Worm (Caenorhabditis elegans): ENCODE data around the gene Y116F11B.8.
A peak's percentile ranks its signal among the peaks of the same experiment; 100 is the strongest.

The Y116F11B.8 gene

ce11 chrV:19827481-19827880 is 30.0 kb upstream of the Y116F11B.8 start:
- no peak for TF ChIP-seq nhr-237 (tag; optimal IDR thresholded peaks at IDR 0.05)

ce11 chrV:19829225-19829624 is 28.2 kb upstream of the Y116F11B.8 start:
- peak; percentile 66 for TF ChIP-seq aha-1 (tag)
- no peak for TF ChIP-seq ztf-11 (tag; optimal IDR thresholded peaks at IDR 0.05)

DNA sequence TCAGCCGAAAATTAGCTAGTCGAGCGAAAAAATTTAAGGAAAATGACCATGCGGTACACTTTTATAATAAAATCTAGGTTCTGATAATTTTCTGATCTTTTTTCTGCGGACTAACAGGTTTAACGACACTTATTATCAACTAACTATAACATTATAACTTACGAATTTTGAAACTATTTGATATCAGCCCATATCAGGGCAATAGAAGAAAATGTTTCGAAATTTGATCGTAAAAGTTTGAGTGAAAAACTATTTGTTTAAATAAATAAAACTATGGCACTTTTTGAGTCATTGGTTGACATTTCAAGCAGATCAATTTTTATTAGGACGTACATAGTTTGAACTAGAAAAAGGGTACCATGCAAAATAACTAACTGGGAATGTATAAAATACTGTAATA is 26.6 kb upstream of the Y116F11B.8 start, which contains the start of gene pcp-4:
pcp-4 (minus strand) TSS at position 197 of the 400 bp plus-strand sequence.
- TF ChIP-seq dmd-6 (GFP tag; IDR thresholded peaks at IDR 0.05): peak; percentile 12; the same call in 1 of the 2 replicates
- TF ChIP-seq daf-16 (GFP tag; optimal IDR thresholded peaks at IDR 0.05): no peak
- TF ChIP-seq daf-16 (tag; optimal IDR thresholded peaks at IDR 0.05): no peak
- TF ChIP-seq pqm-1 (tag; optimal IDR thresholded peaks at IDR 0.05): peak; percentile 57
- TF ChIP-seq php-3 (GFP tag; IDR thresholded peaks at IDR 0.05): peak; percentile 83; the same call in 1 of the 2 replicates
- TF ChIP-seq lir-3 (tag; optimal IDR thresholded peaks at IDR 0.05): no peak

ce11 chrV:19831588-19831987 is 25.8 kb upstream of the Y116F11B.8 start:
- TF ChIP-seq pqm-1 (tag; optimal IDR thresholded peaks at IDR 0.05) (peak; percentile 58), lin-39 (tag; optimal IDR thresholded peaks at IDR 0.05) (no peak), nhr-25 (tag; optimal IDR thresholded peaks at IDR 0.05; ENCODE audit: borderline replicate concordance, insufficient read depth) (no peak), unc-62 (GFP tag; optimal IDR thresholded peaks at IDR 0.05 in 1 of 2) (peak in 1 of 2 experiments; percentile 71), unc-62 (tag; optimal IDR thresholded peaks at IDR 0.05) (no peak), spr-1 (tag; optimal IDR thresholded peaks at IDR 0.05) (no peak)

ce11 chrV:19836142-19836541 is 21.3 kb upstream of the Y116F11B.8 start, which contains the start of gene srw-38:
TSS of gene srw-38 (plus strand) at chrV:19836442.
- no peak for TF ChIP-seq egl-43 (GFP tag; IDR thresholded peaks at IDR 0.05)
- no peak for TF ChIP-seq lin-13 (GFP tag; optimal IDR thresholded peaks at IDR 0.05)
- TF ChIP-seq fos-1 (tag; optimal IDR thresholded peaks at IDR 0.05): no peak
- TF ChIP-seq unc-39 (tag; optimal IDR thresholded peaks at IDR 0.05): no peak
- no peak for TF ChIP-seq F37D6.2 (tag; optimal IDR thresholded peaks at IDR 0.05)
- TF ChIP-seq ceh-62 (tag; optimal IDR thresholded peaks at IDR 0.05): no peak
- TF ChIP-seq aly-2 (tag; optimal IDR thresholded peaks at IDR 0.05): no peak

DNA sequence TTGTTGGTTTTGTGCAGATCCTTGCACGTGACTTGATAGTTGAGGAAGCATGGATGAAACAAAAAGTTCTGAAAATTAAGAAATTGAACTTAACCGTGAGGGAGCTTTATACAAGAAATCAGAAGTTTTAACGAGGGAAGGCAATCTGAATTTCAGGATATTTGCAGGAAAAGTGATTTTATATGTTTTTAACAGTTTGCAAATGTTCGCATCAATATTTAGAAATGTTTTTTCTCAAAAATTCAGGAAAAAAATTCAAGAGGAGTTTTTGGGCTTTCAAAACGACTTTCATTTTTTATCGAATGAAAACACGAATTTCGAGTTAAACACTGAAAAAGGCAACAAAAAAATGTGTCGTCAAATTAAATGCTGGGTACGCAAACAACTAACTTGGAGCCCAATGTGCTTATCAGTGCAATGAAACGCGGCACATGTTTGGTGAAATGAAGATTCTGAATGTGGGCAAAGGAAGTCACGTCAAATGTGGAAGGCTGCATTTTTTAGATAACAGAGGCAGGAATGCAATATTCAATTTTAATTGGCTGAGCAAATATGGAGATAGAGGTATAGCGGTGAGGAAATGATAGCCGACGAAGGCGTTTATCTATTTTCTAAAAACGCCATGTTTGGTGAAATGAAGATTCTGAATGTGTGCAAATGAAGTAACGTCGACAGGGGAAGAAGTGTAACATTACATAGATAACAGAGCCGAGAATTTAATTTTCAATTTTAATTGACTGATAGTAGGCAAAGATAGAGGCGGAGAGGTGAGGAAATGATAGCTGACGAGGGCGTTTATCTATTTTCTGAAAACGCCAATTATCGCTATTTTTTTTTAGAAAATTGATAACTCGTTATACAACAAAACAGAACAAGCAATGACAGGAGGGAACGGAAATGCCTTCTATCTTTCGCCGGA is 11.2 kb upstream of the Y116F11B.8 start, which contains the start of gene Y116F11B.6:
Y116F11B.6 (minus strand) TSS at position 51 of the 919 bp plus-strand sequence.
- TF ChIP-seq lsy-2 (tag; optimal IDR thresholded peaks at IDR 0.05) (no peak), nhr-28 (tag; optimal IDR thresholded peaks at IDR 0.05) (peak; percentile 5), tra-1 (GFP tag; IDR thresholded peaks at IDR 0.05) (0 out of 2 replicates have a peak, but pooled peaks have one; percentile 11), mes-2 (tag; optimal IDR thresholded peaks at IDR 0.05; ENCODE audit: poor library complexity, severe bottlenecking) (no peak), cey-2 (tag; optimal IDR thresholded peaks at IDR 0.05; ENCODE audit: borderline replicate concordance, insufficient read depth) (no peak), dpl-1 (GFP tag; optimal IDR thresholded peaks at IDR 0.05) (no peak), tag-97 (GFP tag; IDR thresholded peaks at IDR 0.05) (no peak), gei-8 (GFP tag; optimal IDR thresholded peaks at IDR 0.05) (no peak), pha-4 (GFP tag; IDR thresholded peaks at IDR 0.05) (no peak), pha-4 (tag; optimal IDR thresholded peaks at IDR 0.05) (no peak), T20F7.1 (GFP tag; optimal IDR thresholded peaks at IDR 0.05) (no peak), aha-1 (tag) (peak; percentile 41), daf-16 (GFP tag; optimal IDR thresholded peaks at IDR 0.05) (no peak), daf-16 (tag; optimal IDR thresholded peaks at IDR 0.05) (peak; percentile 25), mxl-3 (GFP tag; optimal IDR thresholded peaks at IDR 0.05) (peak; percentile 63), unc-130 (GFP tag; optimal IDR thresholded peaks at IDR 0.05) (no peak), ceh-32 (tag; optimal IDR thresholded peaks at IDR 0.05; ENCODE audit: poor library complexity) (no peak), dmd-8 (GFP tag; IDR thresholded peaks at IDR 0.05) (no peak), F26F4.8 (GFP tag; conservative IDR thresholded peaks at IDR 0.05) (no peak), skn-1 (tag; optimal IDR thresholded peaks at IDR 0.05) (no peak), pqm-1 (tag; optimal IDR thresholded peaks at IDR 0.05) (peak; percentile 20), hlh-30 (tag; optimal IDR thresholded peaks at IDR 0.05; ENCODE audit: insufficient read depth) (peak; percentile 11), dve-1 (tag; optimal IDR thresholded peaks at IDR 0.05; ENCODE audit: insufficient read depth) (peak; percentile 14)
